Worm (Caenorhabditis elegans) whole organism, young adult: ENCODE measurements around the gene F52E10.4.

Experiments
- B0261.1 ChIP-seq: sonication (generic microtip); optimal IDR thresholded peaks from 2 replicates; lab custom pipeline; 2016; ENCODE audit warnings: mild to moderate bottlenecking, missing genetic modification characterization, moderate library complexity, missing compliant biosample characterization
- D2030.7 ChIP-seq: fragments of 200-800 bp; sonication (Bioruptor generic); IDR thresholded peaks from 2 replicates; pipeline ENCODE4 v1.3.6; 2022; ENCODE audit warnings: missing genetic modification reagents, missing genetic modification characterization, missing compliant biosample characterization
- K11D2.4 ChIP-seq: fragments of 200-800 bp; sonication (Bioruptor generic); IDR thresholded peaks from 2 replicates; pipeline ENCODE4 v1.3.6; 2022; ENCODE audit warnings: missing genetic modification reagents, missing genetic modification characterization, missing compliant biosample characterization
- T26A5.8 ChIP-seq: sonication (generic microtip); optimal IDR thresholded peaks from 2 replicates; lab custom pipeline; 2016; ENCODE audit warnings: missing genetic modification characterization, missing compliant biosample characterization
- Y53F4B.3 ChIP-seq: fragments of 200-800 bp; sonication (Bioruptor generic); IDR thresholded peaks from 2 replicates; pipeline ENCODE4 v1.3.6; 2022; ENCODE audit warnings: missing genetic modification reagents, missing genetic modification characterization, missing compliant biosample characterization
- Y56A3A.18 ChIP-seq: fragments of 200-800 bp; sonication (Bioruptor generic); IDR thresholded peaks from 2 replicates; pipeline ENCODE4 v1.3.6; 2022; ENCODE audit warnings: missing genetic modification reagents, missing genetic modification characterization, missing compliant biosample characterization
- Y67H2A.10 ChIP-seq: fragments of 200-800 bp; sonication (Bioruptor generic); conservative IDR thresholded peaks from 2 replicates; pipeline ENCODE4 v1.3.6; 2022; ENCODE audit warnings: missing genetic modification reagents, missing genetic modification characterization, missing compliant biosample characterization
- ZK185.1 ChIP-seq: sonication (generic microtip); optimal IDR thresholded peaks from 2 replicates; lab custom pipeline; 2016; ENCODE audit warnings: mild to moderate bottlenecking, missing genetic modification characterization, missing compliant biosample characterization; ENCODE audit not compliant: poor library complexity, severe bottlenecking
- athp-1 ChIP-seq: sonication (generic microtip); optimal IDR thresholded peaks from 2 replicates; lab custom pipeline; 2017; ENCODE audit warnings: mild to moderate bottlenecking, missing genetic modification characterization, missing compliant biosample characterization
- attf-6 ChIP-seq: fragments of 200-800 bp; sonication (Bioruptor generic); IDR thresholded peaks from 2 replicates; pipeline ENCODE4 v1.3.6; 2022; ENCODE audit warnings: missing genetic modification reagents, missing genetic modification characterization, missing compliant biosample characterization
- cebp-1 ChIP-seq, 2 experiments: fragments of 200-800 bp in 1 of 2; sonication (Bioruptor generic) in 1 of 2; sonication (generic microtip) in 1 of 2; IDR thresholded peaks in 1 of 2; optimal IDR thresholded peaks in 1 of 2; 2 replicates each; pipeline versions ENCODE4 v1.3.6 to Lab custom; 2017 to 2022; ENCODE audit warnings: missing compliant biosample characterization in 2 of 2, missing genetic modification characterization in 2 of 2, mild to moderate bottlenecking in 1 of 2, missing genetic modification reagents in 1 of 2, moderate library complexity in 1 of 2
- die-1 ChIP-seq: sonication (generic microtip); optimal IDR thresholded peaks from 2 replicates; lab custom pipeline; 2016; ENCODE audit warnings: missing genotype, mild to moderate bottlenecking, missing genetic modification characterization, missing compliant biosample characterization
- dox-1 ChIP-seq: fragments of 200-800 bp; sonication (Bioruptor generic); IDR thresholded peaks from 2 replicates; pipeline ENCODE4 v1.3.6; 2022; ENCODE audit warnings: missing genetic modification reagents, missing genetic modification characterization, missing compliant biosample characterization
- gei-17 ChIP-seq: fragments of 200-800 bp; sonication (Bioruptor generic); optimal IDR thresholded peaks from 2 replicates; lab custom pipeline; 2018; ENCODE audit warnings: mild to moderate bottlenecking, missing genetic modification characterization, missing compliant biosample characterization
- him-1 ChIP-seq: sonication (generic microtip); optimal IDR thresholded peaks from 2 replicates; lab custom pipeline; 2016; ENCODE audit warnings: missing genotype, missing genetic modification reagents, missing genetic modification characterization, missing compliant biosample characterization
- hmg-1.2 ChIP-seq: fragments of 200-800 bp; sonication (Bioruptor generic); IDR thresholded peaks from 2 replicates; pipeline ENCODE4 v1.3.6; 2022; ENCODE audit warnings: missing genetic modification reagents, missing genetic modification characterization, missing compliant biosample characterization
- hrde-1 ChIP-seq: sonication (generic microtip); optimal IDR thresholded peaks from 2 replicates; lab custom pipeline; 2016; ENCODE audit warnings: missing genetic modification characterization, mild to moderate bottlenecking, missing compliant biosample characterization, moderate library complexity, missing genotype, missing genetic modification reagents, borderline replicate concordance
- lin-26 ChIP-seq: fragments of 200-800 bp; sonication (Bioruptor generic); IDR thresholded peaks from 2 replicates; pipeline ENCODE4 v1.3.6; 2022; ENCODE audit warnings: missing genetic modification reagents, missing genetic modification characterization, missing compliant biosample characterization
- lin-35 ChIP-seq, 3 experiments: fragments of 150-350 bp in 2 of 3; sonication (generic microtip) in 1 of 3; optimal IDR thresholded peaks; 2 replicates each; lab custom pipeline; 2014 to 2018; ENCODE audit warnings: missing biosample characterization in 3 of 3, missing genetic modification characterization in 3 of 3, missing genetic modification reagents in 3 of 3
- lin-40 ChIP-seq: sonication (generic microtip); optimal IDR thresholded peaks from 2 replicates; lab custom pipeline; 2016; ENCODE audit warnings: missing genetic modification characterization, mild to moderate bottlenecking, missing compliant biosample characterization, missing genotype, missing genetic modification reagents
- lir-1 ChIP-seq: fragments of 200-800 bp; sonication (Bioruptor generic); conservative IDR thresholded peaks from 2 replicates; pipeline ENCODE4 v1.3.6; 2022; ENCODE audit warnings: missing genetic modification reagents, missing genetic modification characterization, missing compliant biosample characterization
- madf-3 ChIP-seq: fragments of 200-800 bp; sonication (Bioruptor generic); IDR thresholded peaks from 2 replicates; pipeline ENCODE4 v1.3.6; 2022; ENCODE audit warnings: missing genetic modification reagents, missing genetic modification characterization, missing compliant biosample characterization
- madf-6 ChIP-seq: fragments of 200-800 bp; sonication (Bioruptor generic); IDR thresholded peaks from 2 replicates; pipeline ENCODE4 v1.3.6; 2022; ENCODE audit warnings: missing genetic modification reagents, missing genetic modification characterization, missing compliant biosample characterization
- mel-28 ChIP-seq: sonication (generic microtip); optimal IDR thresholded peaks from 2 replicates; lab custom pipeline; 2016; ENCODE audit warnings: borderline replicate concordance, mild to moderate bottlenecking, missing genetic modification characterization, missing compliant biosample characterization
- mes-4 ChIP-seq: sonication (generic microtip); optimal IDR thresholded peaks from 2 replicates; lab custom pipeline; 2016; ENCODE audit warnings: missing genotype, missing genetic modification characterization, missing compliant biosample characterization
- nfyb-1 ChIP-seq: fragments of 200-800 bp; sonication (Bioruptor generic); IDR thresholded peaks from 2 replicates; pipeline ENCODE4 v1.3.6; 2022; ENCODE audit warnings: missing genetic modification reagents, missing genetic modification characterization, missing compliant biosample characterization
- nhr-120 ChIP-seq: fragments of 200-800 bp; sonication (Bioruptor generic); IDR thresholded peaks from 2 replicates; pipeline ENCODE4 v1.3.6; 2022; ENCODE audit warnings: missing genetic modification characterization, missing compliant biosample characterization
- nhr-80 ChIP-seq: sonication (generic microtip); optimal IDR thresholded peaks from 2 replicates; lab custom pipeline; 2016; ENCODE audit warnings: missing genetic modification characterization, missing compliant biosample characterization
- nhr-90 ChIP-seq: sonication (generic microtip); optimal IDR thresholded peaks from 2 replicates; lab custom pipeline; 2016; ENCODE audit warnings: missing genotype, mild to moderate bottlenecking, missing genetic modification characterization, missing compliant biosample characterization
- pbrm-1 ChIP-seq: fragments of 200-800 bp; sonication (Bioruptor generic); IDR thresholded peaks from 2 replicates; pipeline ENCODE4 v1.3.6; 2022; ENCODE audit warnings: missing genetic modification reagents, missing genetic modification characterization, missing compliant biosample characterization
- rpc-1 ChIP-seq, 2 experiments: fragments of 150-350 bp in 1 of 2; sonication (generic microtip) in 1 of 2; optimal IDR thresholded peaks; 2 replicates each; lab custom pipeline; 2014 to 2018; ENCODE audit warnings: missing biosample characterization in 1 of 2, missing genetic modification characterization in 1 of 2, missing genetic modification reagents in 1 of 2, missing genotype in 1 of 2
- snpc-3.4 ChIP-seq: sonication (generic microtip); optimal IDR thresholded peaks from 2 replicates; lab custom pipeline; 2017; ENCODE audit warnings: missing genetic modification characterization, mild to moderate bottlenecking, missing compliant biosample characterization, antibody characterized with exemption, moderate library complexity, missing genotype, missing genetic modification reagents
- snpc-4 ChIP-seq, 5 experiments: fragments of 150-350 bp in 1 of 5; sonication (generic microtip) in 4 of 5; optimal IDR thresholded peaks; 2 replicates each; lab custom pipeline; 2014 to 2018; ENCODE audit warnings: missing genetic modification characterization in 5 of 5, missing biosample characterization in 3 of 5, antibody characterized with exemption in 2 of 5, mild to moderate bottlenecking in 2 of 5, missing compliant biosample characterization in 2 of 5, missing genotype in 2 of 5, moderate library complexity in 2 of 5, missing genetic modification reagents in 1 of 5
- tbp1 ChIP-seq: fragments of 200-800 bp; sonication (Bioruptor generic); optimal IDR thresholded peaks from 2 replicates; lab custom pipeline; 2018; ENCODE audit warnings: mild to moderate bottlenecking, missing genetic modification characterization, missing compliant biosample characterization
- ztf-22 ChIP-seq: fragments of 200-800 bp; sonication (Bioruptor generic); optimal IDR thresholded peaks from 2 replicates; lab custom pipeline; 2018; ENCODE audit warnings: mild to moderate bottlenecking, missing genetic modification characterization, moderate library complexity, missing compliant biosample characterization
- ztf-25 ChIP-seq: fragments of 200-800 bp; sonication (Bioruptor generic); IDR thresholded peaks from 2 replicates; pipeline ENCODE4 v1.3.6; 2022; ENCODE audit warnings: missing genetic modification reagents, missing genetic modification characterization, missing compliant biosample characterization
- ztf-6 ChIP-seq: fragments of 200-800 bp; sonication (Bioruptor generic); IDR thresholded peaks from 2 replicates; pipeline ENCODE4 v1.3.6; 2022; ENCODE audit warnings: missing genetic modification reagents, missing genetic modification characterization, missing compliant biosample characterization

Gene F52E10.4

ce11 chrX:16300422-16300821 lies 7.6 kb upstream of the F52E10.4 start (continued):
- peak; percentile 94 for TF ChIP-seq tbp1 (GFP tag; lab: Kevin White, UChicago)
- peak; percentile 75 for TF ChIP-seq pbrm-1 (GFP tag; lab: Robert Waterston, UW)
- TF ChIP-seq snpc-3.4 (tag; lab: Kevin White, UChicago) = peak; percentile 72
- TF ChIP-seq ZK185.1 (tag; lab: Kevin White, UChicago) = peak; percentile 72
- peak; percentile 71 for TF ChIP-seq snpc-4 (GFP tag; optimal IDR thresholded peaks at IDR 0.05; lab: Kevin White, UChicago)
- TF ChIP-seq snpc-4 (tag; optimal IDR thresholded peaks at IDR 0.05; lab: Kevin White, UChicago) = peak in 3 of 4 experiments; percentile 58 to 76 (median 61)
- no peak for TF ChIP-seq mel-28 (tag; lab: Kevin White, UChicago)
- peak; percentile 3 for TF ChIP-seq ztf-22
- TF ChIP-seq lin-35 (GFP tag; optimal IDR thresholded peaks at IDR 0.05; lab: Kevin White, UChicago) = no peak
- peak; percentile 62 for TF ChIP-seq dox-1 (GFP tag; lab: Robert Waterston, UW)
- no peak for TF ChIP-seq ztf-6 (GFP tag; lab: Robert Waterston, UW)
- TF ChIP-seq D2030.7 = peak; percentile 86

DNA sequence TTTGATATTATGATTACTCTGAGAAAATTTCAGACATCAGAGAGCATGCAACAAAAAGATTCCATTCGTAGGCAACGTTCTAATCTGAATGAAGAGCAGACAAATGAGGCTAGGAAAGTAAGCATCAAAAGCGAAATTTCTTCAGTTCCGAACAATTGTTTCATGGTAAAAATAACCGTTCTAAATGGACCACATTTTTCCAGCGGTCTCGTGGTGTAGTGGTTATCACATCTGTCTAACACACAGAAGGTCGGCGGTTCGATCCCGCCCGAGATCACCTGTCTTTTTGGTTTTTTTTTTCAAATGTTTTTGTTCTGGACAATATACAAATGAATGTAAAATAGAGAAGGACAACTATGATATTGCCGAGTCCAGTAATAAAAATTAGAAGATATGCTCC lies 7.0 kb upstream of the F52E10.4 start, which contains the start of gene twk-21:
twk-21 (plus strand) TSS at position 34 of the 400 bp plus-strand sequence.
- peak; percentile 83 for TF ChIP-seq tbp1 (GFP tag; lab: Kevin White, UChicago)
- TF ChIP-seq Y67H2A.10 (GFP tag; lab: Robert Waterston, UW) = no peak
- 0 out of 2 replicates have a peak, but pooled peaks have one; percentile 37 for TF ChIP-seq Y56A3A.18 (GFP tag; lab: Robert Waterston, UW)
- peak; percentile 44 for TF ChIP-seq rpc-1 (optimal IDR thresholded peaks at IDR 0.05; lab: Kevin White, UChicago)
- TF ChIP-seq rpc-1 (tag; optimal IDR thresholded peaks at IDR 0.05; lab: Kevin White, UChicago) = no peak
- no peak for TF ChIP-seq madf-3
- 0 out of 2 replicates have a peak, but pooled peaks have one; percentile 35 for TF ChIP-seq hmg-1.2
- TF ChIP-seq D2030.7 = peak; percentile 35; the same call in 1 of the 2 replicates
- 0 out of 2 replicates have a peak, but pooled peaks have one; percentile 40 for TF ChIP-seq lin-26 (GFP tag; lab: Robert Waterston, UW)
- TF ChIP-seq athp-1 (tag; lab: Kevin White, UChicago) = no peak
- TF ChIP-seq, all 124 proteins: peak for 6

ce11 chrX:16299217-16299616 lies 6.4 kb upstream of the F52E10.4 start:
- TF ChIP-seq hmg-1.2 = peak; percentile 54
- peak; percentile 52 for TF ChIP-seq die-1
- TF ChIP-seq rpc-1 (optimal IDR thresholded peaks at IDR 0.05; lab: Kevin White, UChicago) = peak; percentile 67
- peak; percentile 68 for TF ChIP-seq rpc-1 (tag; optimal IDR thresholded peaks at IDR 0.05; lab: Kevin White, UChicago)
- TF ChIP-seq ZK185.1 (tag; lab: Kevin White, UChicago) = peak; percentile 50
- peak; percentile 2 for TF ChIP-seq nhr-80
- peak; percentile 38 for TF ChIP-seq snpc-4 (GFP tag; optimal IDR thresholded peaks at IDR 0.05; lab: Kevin White, UChicago)
- TF ChIP-seq snpc-4 (tag; optimal IDR thresholded peaks at IDR 0.05; lab: Kevin White, UChicago) = peak in 2 of 4 experiments; percentile 51 to 78
- peak; percentile 62 for TF ChIP-seq dox-1 (GFP tag; lab: Robert Waterston, UW)
- peak; percentile 64 for TF ChIP-seq B0261.1 (tag; lab: Kevin White, UChicago)
- TF ChIP-seq D2030.7 = peak; percentile 74
- peak; percentile 31 for TF ChIP-seq hrde-1 (tag; lab: Kevin White, UChicago)
- peak; percentile 21 for TF ChIP-seq nhr-90 (tag; lab: Kevin White, UChicago)
- 0 out of 2 replicates have a peak, but pooled peaks have one; percentile 39 for TF ChIP-seq Y56A3A.18 (GFP tag; lab: Robert Waterston, UW)
- peak; percentile 37; the same call in 1 of the 2 replicates for TF ChIP-seq madf-6 (GFP tag; lab: Robert Waterston, UW)
- TF ChIP-seq lin-26 (GFP tag; lab: Robert Waterston, UW) = peak; percentile 48; the same call in 1 of the 2 replicates
- peak; percentile 70 for TF ChIP-seq pbrm-1 (GFP tag; lab: Robert Waterston, UW)
- TF ChIP-seq tbp1 (GFP tag; lab: Kevin White, UChicago) = peak; percentile 86
- TF ChIP-seq nfyb-1 (GFP tag; lab: Robert Waterston, UW) = peak; percentile 51; the same call in 1 of the 2 replicates
- 0 out of 2 replicates have a peak, but pooled peaks have one; percentile 36 for TF ChIP-seq attf-6

DNA sequence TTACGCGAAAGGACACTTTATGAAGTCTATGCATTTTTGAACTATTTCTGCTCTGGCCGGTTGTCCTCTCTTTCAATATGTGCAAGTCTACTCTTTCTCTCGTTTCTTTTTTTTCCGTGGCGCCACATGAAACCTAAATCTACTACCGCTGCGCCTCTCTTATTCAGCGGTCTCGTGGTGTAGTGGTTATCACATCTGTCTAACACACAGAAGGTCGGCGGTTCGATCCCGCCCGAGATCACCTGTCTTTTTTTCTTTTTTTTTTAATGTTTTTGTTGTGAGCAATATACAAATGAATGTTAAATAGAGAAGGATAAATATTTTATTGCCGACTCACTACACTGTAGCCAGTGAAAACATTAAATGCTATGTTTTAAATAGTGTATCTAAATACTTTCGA lies 5.3 kb upstream of the F52E10.4 start:
- TF ChIP-seq ztf-22 (no peak), gei-17 (GFP tag; lab: Kevin White, UChicago) (no peak), T26A5.8 (tag; lab: Kevin White, UChicago) (peak; percentile 58), ztf-25 (0 out of 2 replicates have a peak, but pooled peaks have one; percentile 59), K11D2.4 (peak; percentile 56; the same call in 1 of the 2 replicates), mes-4 (peak; percentile 69), lin-40 (peak; percentile 70), nfyb-1 (GFP tag; lab: Robert Waterston, UW) (peak; percentile 79), nhr-120 (GFP tag; lab: Robert Waterston, UW) (no peak), hrde-1 (tag; lab: Kevin White, UChicago) (no peak), lin-26 (GFP tag; lab: Robert Waterston, UW) (peak; percentile 95), Y53F4B.3 (GFP tag; lab: Robert Waterston, UW) (no peak), die-1 (peak; percentile 90), him-1 (tag; lab: Kevin White, UChicago) (peak; percentile 63), cebp-1 (GFP tag; IDR thresholded peaks at IDR 0.05; lab: Robert Waterston, UW) (no peak), cebp-1 (tag; optimal IDR thresholded peaks at IDR 0.05; lab: Kevin White, UChicago) (peak; percentile 70), lir-1 (GFP tag; lab: Robert Waterston, UW) (no peak)
